Worm (Caenorhabditis elegans): ENCODE results near the gene F55F10.1.

ce11 chrIV:4411311-4411947, 50.8 kb downstream of the F55F10.1 start:
- TF ChIP-seq elt-3 (tag; optimal IDR thresholded peaks at IDR 0.05) (no peak), elt-1 (tag; optimal IDR thresholded peaks at IDR 0.05; ENCODE audit: borderline replicate concordance, insufficient read depth) (no peak), nhr-76 (tag; optimal IDR thresholded peaks at IDR 0.05) (no peak)
